Worm (Caenorhabditis elegans) whole organism, midembryonic: ENCODE data around the gene cnnm-5.
"Not testable (repeated sequence)": the region's sequence is repeated elsewhere in the genome, so short reads cannot be mapped to it uniquely, and the experiment has no call there.

Source experiments
- T22C8.4 ChIP-seq: fragments of 200-800 bp; sonication (Bioruptor generic); IDR thresholded peaks from 2 replicates; pipeline ENCODE4 v1.3.6; 2022; ENCODE audit warnings: missing genetic modification characterization, missing compliant biosample characterization
- cog-1 ChIP-seq: sonication (generic microtip); optimal IDR thresholded peaks from 2 replicates; lab custom pipeline; 2016; ENCODE audit warnings: missing genetic modification characterization, missing compliant biosample characterization
- flt-1 ChIP-seq: fragments of 200-800 bp; sonication (Bioruptor generic); IDR thresholded peaks from 2 replicates; pipeline ENCODE4 v1.3.6; 2022; ENCODE audit warnings: missing genetic modification characterization, missing compliant biosample characterization
- ref-1 ChIP-seq: fragments of 200-800 bp; sonication (Bioruptor generic); conservative IDR thresholded peaks from 2 replicates; pipeline ENCODE4 v1.3.6; 2022; ENCODE audit warnings: missing genetic modification reagents, missing genetic modification characterization, missing compliant biosample characterization
- tab-1 ChIP-seq: fragments of 200-800 bp; sonication (Bioruptor generic); IDR thresholded peaks from 2 replicates; pipeline ENCODE4 v1.3.6; 2022; ENCODE audit warnings: missing genetic modification characterization, missing compliant biosample characterization
- ztf-29 ChIP-seq: fragments of 200-800 bp; sonication (Bioruptor generic); IDR thresholded peaks from 2 replicates; pipeline ENCODE4 v1.3.6; 2022; ENCODE audit warnings: missing genetic modification reagents, missing genetic modification characterization, missing compliant biosample characterization

ce11 chrIII:3844746-3845145 is 15.7 kb upstream of the cnnm-5 start, which contains the start of gene maph-1.3:
- not testable (repeated sequence) for TF ChIP-seq cog-1 (tag; lab: Kevin White, UChicago); flt-1 (GFP tag; lab: Robert Waterston, UW); ref-1 (GFP tag; lab: Robert Waterston, UW); tab-1; ztf-29 (GFP tag; lab: Robert Waterston, UW); T22C8.4 (GFP tag; lab: Robert Waterston, UW)
